Worm (Caenorhabditis elegans) whole organism, young adult: ENCODE measurements around the gene yars-2.

ENCODE experiments used
- B0035.1 ChIP-seq: sonication (generic microtip); optimal IDR thresholded peaks from 2 replicates; lab custom pipeline; 2016; ENCODE audit warnings: missing genetic modification characterization, mild to moderate bottlenecking, missing compliant biosample characterization, missing genotype, missing genetic modification reagents
- B0261.1 ChIP-seq: sonication (generic microtip); optimal IDR thresholded peaks from 2 replicates; lab custom pipeline; 2016; ENCODE audit warnings: mild to moderate bottlenecking, missing genetic modification characterization, moderate library complexity, missing compliant biosample characterization
- D2030.7 ChIP-seq: fragments of 200-800 bp; sonication (Bioruptor generic); IDR thresholded peaks from 2 replicates; pipeline ENCODE4 v1.3.6; 2022; ENCODE audit warnings: missing genetic modification reagents, missing genetic modification characterization, missing compliant biosample characterization
- F33H1.4 ChIP-seq: fragments of 200-800 bp; sonication (Bioruptor generic); IDR thresholded peaks from 2 replicates; pipeline ENCODE4 v1.3.6; 2022; ENCODE audit warnings: missing genetic modification reagents, missing genetic modification characterization, missing compliant biosample characterization
- F37B4.10 ChIP-seq: fragments of 200-800 bp; sonication (Bioruptor generic); IDR thresholded peaks from 2 replicates; pipeline ENCODE4 v1.3.6; 2022; ENCODE audit warnings: missing genetic modification characterization, missing compliant biosample characterization
- F49E8.2 ChIP-seq: sonication (generic microtip); optimal IDR thresholded peaks from 3 replicates; lab custom pipeline; 2017; ENCODE audit warnings: missing genetic modification characterization, mild to moderate bottlenecking, missing compliant biosample characterization, antibody characterized with exemption, moderate library complexity; ENCODE audit not compliant: insufficient read depth
- F57A8.1 ChIP-seq: fragments of 200-800 bp; sonication (Bioruptor generic); optimal IDR thresholded peaks from 2 replicates; lab custom pipeline; 2018; ENCODE audit warnings: mild to moderate bottlenecking, missing genetic modification characterization, moderate library complexity, missing compliant biosample characterization
- T07F8.4 ChIP-seq: sonication (generic microtip); optimal IDR thresholded peaks from 2 replicates; lab custom pipeline; 2016; ENCODE audit warnings: mild to moderate bottlenecking, missing genetic modification characterization, moderate library complexity, missing compliant biosample characterization
- Y56A3A.18 ChIP-seq: fragments of 200-800 bp; sonication (Bioruptor generic); IDR thresholded peaks from 2 replicates; pipeline ENCODE4 v1.3.6; 2022; ENCODE audit warnings: missing genetic modification reagents, missing genetic modification characterization, missing compliant biosample characterization
- Y67H2A.10 ChIP-seq: fragments of 200-800 bp; sonication (Bioruptor generic); conservative IDR thresholded peaks from 2 replicates; pipeline ENCODE4 v1.3.6; 2022; ENCODE audit warnings: missing genetic modification reagents, missing genetic modification characterization, missing compliant biosample characterization
- akir-1 ChIP-seq: fragments of 200-800 bp; sonication (Bioruptor generic); optimal IDR thresholded peaks from 2 replicates; lab custom pipeline; 2018; ENCODE audit warnings: mild to moderate bottlenecking, missing genetic modification characterization, moderate library complexity, missing compliant biosample characterization
- aptf-3 ChIP-seq: fragments of 200-800 bp; sonication (Bioruptor generic); IDR thresholded peaks from 2 replicates; pipeline ENCODE4 v1.3.6; 2022; ENCODE audit warnings: missing genetic modification characterization, missing compliant biosample characterization
- attf-3 ChIP-seq: fragments of 200-800 bp; sonication (Bioruptor generic); conservative IDR thresholded peaks from 2 replicates; pipeline ENCODE4 v1.3.6; 2022; ENCODE audit warnings: missing genetic modification reagents, missing genetic modification characterization, missing compliant biosample characterization
- attf-5 ChIP-seq: fragments of 200-800 bp; sonication (Bioruptor generic); optimal IDR thresholded peaks from 2 replicates; lab custom pipeline; 2018; ENCODE audit warnings: mild to moderate bottlenecking, missing genetic modification characterization, missing compliant biosample characterization
- bed-1 ChIP-seq: fragments of 200-800 bp; sonication (Bioruptor generic); IDR thresholded peaks from 2 replicates; pipeline ENCODE4 v1.3.6; 2022; ENCODE audit warnings: missing genetic modification reagents, missing genetic modification characterization, missing compliant biosample characterization
- cebp-1 ChIP-seq, 2 experiments: fragments of 200-800 bp in 1 of 2; sonication (Bioruptor generic) in 1 of 2; sonication (generic microtip) in 1 of 2; IDR thresholded peaks in 1 of 2; optimal IDR thresholded peaks in 1 of 2; 2 replicates each; pipeline versions ENCODE4 v1.3.6 to Lab custom; 2017 to 2022; ENCODE audit warnings: missing compliant biosample characterization in 2 of 2, missing genetic modification characterization in 2 of 2, mild to moderate bottlenecking in 1 of 2, missing genetic modification reagents in 1 of 2, moderate library complexity in 1 of 2
- ceh-40 ChIP-seq: fragments of 200-800 bp; sonication (Bioruptor generic); IDR thresholded peaks from 2 replicates; pipeline ENCODE4 v1.3.6; 2022; ENCODE audit warnings: missing genetic modification characterization, missing compliant biosample characterization
- chd-7 ChIP-seq: sonication (generic microtip); optimal IDR thresholded peaks from 2 replicates; lab custom pipeline; 2016; ENCODE audit warnings: mild to moderate bottlenecking, missing genetic modification characterization, moderate library complexity, missing compliant biosample characterization
- dpff-1 ChIP-seq: sonication (generic microtip); optimal IDR thresholded peaks from 2 replicates; lab custom pipeline; 2017; ENCODE audit warnings: mild to moderate bottlenecking, missing genetic modification characterization, missing compliant biosample characterization
- dpl-1 ChIP-seq: fragments of 150-350 bp; optimal IDR thresholded peaks from 2 replicates; lab custom pipeline; 2014; ENCODE audit warnings: missing biosample characterization, missing genetic modification reagents, missing genetic modification characterization
- egl-18 ChIP-seq: fragments of 200-800 bp; sonication (Bioruptor generic); IDR thresholded peaks from 2 replicates; pipeline ENCODE4 v1.3.6; 2022; ENCODE audit warnings: missing genetic modification reagents, missing genetic modification characterization, missing compliant biosample characterization
- egl-44 ChIP-seq: fragments of 200-800 bp; sonication (Bioruptor generic); IDR thresholded peaks from 2 replicates; pipeline ENCODE4 v1.3.6; 2022; ENCODE audit warnings: missing genetic modification reagents, missing genetic modification characterization, missing compliant biosample characterization
- egrh-3 ChIP-seq: fragments of 200-800 bp; sonication (Bioruptor generic); IDR thresholded peaks from 2 replicates; pipeline ENCODE4 v1.3.6; 2022; ENCODE audit warnings: missing genetic modification reagents, missing genetic modification characterization, missing compliant biosample characterization
- ets-4 ChIP-seq: fragments of 200-800 bp; sonication (Bioruptor generic); optimal IDR thresholded peaks from 2 replicates; lab custom pipeline; 2018; ENCODE audit warnings: mild to moderate bottlenecking, missing genetic modification characterization, missing compliant biosample characterization
- hlh-12 ChIP-seq: sonication (generic microtip); optimal IDR thresholded peaks from 2 replicates; lab custom pipeline; 2016; ENCODE audit warnings: missing genetic modification characterization, missing compliant biosample characterization
- hlh-26 ChIP-seq: fragments of 200-800 bp; sonication (Bioruptor generic); conservative IDR thresholded peaks from 2 replicates; pipeline ENCODE4 v1.3.6; 2022; ENCODE audit warnings: missing genetic modification reagents, missing genetic modification characterization, missing compliant biosample characterization
- hrde-1 ChIP-seq: sonication (generic microtip); optimal IDR thresholded peaks from 2 replicates; lab custom pipeline; 2016; ENCODE audit warnings: missing genetic modification characterization, mild to moderate bottlenecking, missing compliant biosample characterization, moderate library complexity, missing genotype, missing genetic modification reagents, borderline replicate concordance
- let-526 ChIP-seq: fragments of 200-800 bp; sonication (Bioruptor generic); IDR thresholded peaks from 2 replicates; pipeline ENCODE4 v1.3.6; 2022; ENCODE audit warnings: missing genetic modification reagents, missing genetic modification characterization, missing compliant biosample characterization
- lin-54 ChIP-seq: fragments of 200-800 bp; sonication (Bioruptor generic); optimal IDR thresholded peaks from 2 replicates; lab custom pipeline; 2018; ENCODE audit warnings: mild to moderate bottlenecking, missing genetic modification characterization, missing compliant biosample characterization
- lsl-1 ChIP-seq: fragments of 200-800 bp; sonication (Bioruptor generic); optimal IDR thresholded peaks from 2 replicates; lab custom pipeline; 2018; ENCODE audit warnings: mild to moderate bottlenecking, missing genetic modification characterization, moderate library complexity, missing compliant biosample characterization
- madf-6 ChIP-seq: fragments of 200-800 bp; sonication (Bioruptor generic); IDR thresholded peaks from 2 replicates; pipeline ENCODE4 v1.3.6; 2022; ENCODE audit warnings: missing genetic modification reagents, missing genetic modification characterization, missing compliant biosample characterization
- madf-8 ChIP-seq: fragments of 200-800 bp; sonication (Bioruptor generic); conservative IDR thresholded peaks from 2 replicates; pipeline ENCODE4 v1.3.6; 2022; ENCODE audit warnings: missing genetic modification reagents, missing genetic modification characterization, missing compliant biosample characterization
- nhr-120 ChIP-seq: fragments of 200-800 bp; sonication (Bioruptor generic); IDR thresholded peaks from 2 replicates; pipeline ENCODE4 v1.3.6; 2022; ENCODE audit warnings: missing genetic modification characterization, missing compliant biosample characterization
- nhr-179 ChIP-seq: sonication (generic microtip); optimal IDR thresholded peaks from 2 replicates; lab custom pipeline; 2016; ENCODE audit warnings: mild to moderate bottlenecking, missing genetic modification characterization, missing compliant biosample characterization
- pbrm-1 ChIP-seq: fragments of 200-800 bp; sonication (Bioruptor generic); IDR thresholded peaks from 2 replicates; pipeline ENCODE4 v1.3.6; 2022; ENCODE audit warnings: missing genetic modification reagents, missing genetic modification characterization, missing compliant biosample characterization
- pha-4 ChIP-seq: fragments of 150-350 bp; sonication (generic microtip); optimal IDR thresholded peaks from 2 replicates; lab custom pipeline; 2014; ENCODE audit warnings: missing biosample characterization, missing genetic modification reagents, missing genetic modification characterization
- repo-1 ChIP-seq: sonication (generic microtip); optimal IDR thresholded peaks from 2 replicates; lab custom pipeline; 2017; ENCODE audit warnings: mild to moderate bottlenecking, missing genetic modification characterization, missing compliant biosample characterization
- rpc-1 ChIP-seq, 2 experiments: fragments of 150-350 bp in 1 of 2; sonication (generic microtip) in 1 of 2; optimal IDR thresholded peaks; 2 replicates each; lab custom pipeline; 2014 to 2018; ENCODE audit warnings: missing biosample characterization in 1 of 2, missing genetic modification characterization in 1 of 2, missing genetic modification reagents in 1 of 2, missing genotype in 1 of 2
- snpc-1.1 ChIP-seq: sonication (generic microtip); optimal IDR thresholded peaks from 2 replicates; lab custom pipeline; 2017; ENCODE audit warnings: missing genetic modification characterization, mild to moderate bottlenecking, missing compliant biosample characterization, antibody characterized with exemption, moderate library complexity, missing genotype, missing genetic modification reagents; ENCODE audit not compliant: insufficient read depth
- snpc-1.3 ChIP-seq: sonication (generic microtip); optimal IDR thresholded peaks from 2 replicates; lab custom pipeline; 2017; ENCODE audit warnings: missing genetic modification characterization, mild to moderate bottlenecking, missing compliant biosample characterization, antibody characterized with exemption, moderate library complexity, missing genotype, missing genetic modification reagents; ENCODE audit not compliant: insufficient read depth
- snpc-3.4 ChIP-seq: sonication (generic microtip); optimal IDR thresholded peaks from 2 replicates; lab custom pipeline; 2017; ENCODE audit warnings: missing genetic modification characterization, mild to moderate bottlenecking, missing compliant biosample characterization, antibody characterized with exemption, moderate library complexity, missing genotype, missing genetic modification reagents
- snpc-4 ChIP-seq, 5 experiments: fragments of 150-350 bp in 1 of 5; sonication (generic microtip) in 4 of 5; optimal IDR thresholded peaks; 2 replicates each; lab custom pipeline; 2014 to 2018; ENCODE audit warnings: missing genetic modification characterization in 5 of 5, missing biosample characterization in 3 of 5, antibody characterized with exemption in 2 of 5, mild to moderate bottlenecking in 2 of 5, missing compliant biosample characterization in 2 of 5, missing genotype in 2 of 5, moderate library complexity in 2 of 5, missing genetic modification reagents in 1 of 5
- tbp1 ChIP-seq: fragments of 200-800 bp; sonication (Bioruptor generic); optimal IDR thresholded peaks from 2 replicates; lab custom pipeline; 2018; ENCODE audit warnings: mild to moderate bottlenecking, missing genetic modification characterization, missing compliant biosample characterization
- xnd-1 ChIP-seq: sonication (generic microtip); optimal IDR thresholded peaks from 2 replicates; lab custom pipeline; 2016; ENCODE audit warnings: missing genotype, missing genetic modification reagents, missing genetic modification characterization, missing compliant biosample characterization
- ztf-26 ChIP-seq: sonication (generic microtip); optimal IDR thresholded peaks from 2 replicates; lab custom pipeline; 2017; ENCODE audit warnings: missing genetic modification characterization, missing compliant biosample characterization

The yars-2 gene

ce11 chrIV:4751814-4752213 lies 39.4 kb upstream of the yars-2 start, which contains the start of gene Y17G9B.4:
TSS of gene Y17G9B.4 (plus strand) at chrIV:4752119.
- TF ChIP-seq xnd-1 (tag; lab: Kevin White, UChicago): peak; percentile 86
- no peak for TF ChIP-seq F57A8.1 (GFP tag; lab: Kevin White, UChicago)
- TF ChIP-seq F33H1.4: peak; percentile 90
- TF ChIP-seq B0035.1 (tag; lab: Kevin White, UChicago): no peak
- TF ChIP-seq hlh-12 (tag; lab: Kevin White, UChicago): no peak
- TF ChIP-seq ets-4: no peak
- peak; percentile 91 for TF ChIP-seq lsl-1 (GFP tag; lab: Kevin White, UChicago)
- no peak for TF ChIP-seq dpl-1 (GFP tag; lab: Kevin White, UChicago)
- no peak for TF ChIP-seq bed-1 (GFP tag; lab: Robert Waterston, UW)
- no peak for TF ChIP-seq egl-44 (GFP tag; lab: Robert Waterston, UW)
- TF ChIP-seq D2030.7: peak; percentile 53
- no peak for TF ChIP-seq snpc-1.1
- TF ChIP-seq akir-1 (GFP tag; lab: Kevin White, UChicago): no peak
- TF ChIP-seq tbp1: peak; percentile 17
- no peak for TF ChIP-seq Y67H2A.10 (GFP tag; lab: Robert Waterston, UW)
- no peak for TF ChIP-seq snpc-4 (GFP tag; optimal IDR thresholded peaks at IDR 0.05; lab: Kevin White, UChicago)
- TF ChIP-seq snpc-4 (tag; optimal IDR thresholded peaks at IDR 0.05; lab: Kevin White, UChicago): peak in 2 of 4 experiments; percentile 25 to 52
- TF ChIP-seq madf-8 (GFP tag; lab: Robert Waterston, UW): peak; percentile 42
- TF ChIP-seq nhr-120: no peak
- TF ChIP-seq hlh-26 (GFP tag; lab: Robert Waterston, UW): no peak
- TF ChIP-seq T07F8.4: no peak
- TF ChIP-seq pha-4 (tag; lab: Kevin White, UChicago): no peak
- no peak for TF ChIP-seq rpc-1 (optimal IDR thresholded peaks at IDR 0.05; lab: Kevin White, UChicago)
- no peak for TF ChIP-seq rpc-1 (tag; optimal IDR thresholded peaks at IDR 0.05; lab: Kevin White, UChicago)
- no peak for TF ChIP-seq F49E8.2 (tag; lab: Kevin White, UChicago)
- TF ChIP-seq pbrm-1 (GFP tag; lab: Robert Waterston, UW): no peak
- TF ChIP-seq snpc-3.4: no peak
- peak; percentile 83 for TF ChIP-seq madf-6 (GFP tag; lab: Robert Waterston, UW)
- TF ChIP-seq aptf-3: no peak
- TF ChIP-seq Y56A3A.18 (GFP tag; lab: Robert Waterston, UW): no peak
- TF ChIP-seq ceh-40 (GFP tag; lab: Robert Waterston, UW): no peak
- TF ChIP-seq nhr-179 (tag; lab: Kevin White, UChicago): no peak
- no peak for TF ChIP-seq let-526 (GFP tag; lab: Robert Waterston, UW)
- TF ChIP-seq repo-1 (tag; lab: Kevin White, UChicago): no peak
- TF ChIP-seq, all 124 proteins: peak for 8

- TF ChIP-seq egrh-3: peak; percentile 82
- peak; percentile 92 for TF ChIP-seq xnd-1 (tag; lab: Kevin White, UChicago)
- TF ChIP-seq egl-44 (GFP tag; lab: Robert Waterston, UW): peak; percentile 98
- peak; percentile 80 for TF ChIP-seq akir-1 (GFP tag; lab: Kevin White, UChicago)
- TF ChIP-seq repo-1 (tag; lab: Kevin White, UChicago): peak; percentile 99
- peak; percentile 96 for TF ChIP-seq Y67H2A.10 (GFP tag; lab: Robert Waterston, UW)
- TF ChIP-seq attf-3 (GFP tag; lab: Robert Waterston, UW): peak; percentile 87
- TF ChIP-seq cebp-1 (GFP tag; IDR thresholded peaks at IDR 0.05; lab: Robert Waterston, UW): peak; percentile 93
- TF ChIP-seq cebp-1 (tag; optimal IDR thresholded peaks at IDR 0.05; lab: Kevin White, UChicago): peak; percentile 99
- TF ChIP-seq F37B4.10 (GFP tag; lab: Robert Waterston, UW): peak; percentile 99
- TF ChIP-seq ztf-26: peak; percentile 100
- TF ChIP-seq tbp1: peak; percentile 84
- TF ChIP-seq chd-7 (tag; lab: Kevin White, UChicago): peak; percentile 99
- peak; percentile 99 for TF ChIP-seq lin-54 (GFP tag; lab: Kevin White, UChicago)
- peak; percentile 78 for TF ChIP-seq dpff-1 (tag; lab: Kevin White, UChicago)
- TF ChIP-seq egl-18: peak; percentile 98
- peak; percentile 96 for TF ChIP-seq nhr-120
- TF ChIP-seq B0261.1 (tag; lab: Kevin White, UChicago): peak; percentile 47
- peak; percentile 100 for TF ChIP-seq attf-5 (GFP tag; lab: Kevin White, UChicago)
- TF ChIP-seq hrde-1 (tag; lab: Kevin White, UChicago): peak; percentile 97
- TF ChIP-seq snpc-1.3 (tag; lab: Kevin White, UChicago): peak; percentile 99
These were observed 37.4 kb upstream of the yars-2 start, which contains the start of the genes rpl-20 and Y17G9B.5 for ce11 chrIV:4749728-4750278. TSS of gene rpl-20 (minus strand) at chrIV:4749778. TSS of gene Y17G9B.5 (plus strand) at chrIV:4750240.
